Fruit fly (Drosophila melanogaster): ENCODE measurements around the gene CG10863.

CG10863 gene

dm6 chr3L:3951875-3952274 is 9.6 kb upstream of the CG10863 start:
- TF ChIP-seq CG32264 (GFP tag; optimal IDR thresholded peaks at IDR 0.05) (no peak), Sp1 (GFP tag; optimal IDR thresholded peaks at IDR 0.05) (no peak), N (GFP tag; optimal IDR thresholded peaks at IDR 0.05) (no peak), h (GFP tag; optimal IDR thresholded peaks at IDR 0.05) (no peak), ey (GFP tag; optimal IDR thresholded peaks at IDR 0.05) (no peak), Abd-B (GFP tag; optimal IDR thresholded peaks at IDR 0.05) (no peak), rgr (GFP tag; optimal IDR thresholded peaks at IDR 0.05) (no peak), GATAd (GFP tag; optimal IDR thresholded peaks at IDR 0.05) (no peak)

dm6 chr3L:3949205-3949604 is 6.9 kb upstream of the CG10863 start, which contains the start of gene CG14983:
Gene CG14983, minus strand, starts transcription at chr3L:3949305.
- no peak for TF ChIP-seq Jra (GFP tag; optimal IDR thresholded peaks at IDR 0.05)
- no peak for TF ChIP-seq GATAd (GFP tag; optimal IDR thresholded peaks at IDR 0.05)
- no peak for TF ChIP-seq CG32264 (GFP tag; optimal IDR thresholded peaks at IDR 0.05)
- TF ChIP-seq fru (GFP tag; optimal IDR thresholded peaks at IDR 0.05): no peak
- TF ChIP-seq Rel (GFP tag; optimal IDR thresholded peaks at IDR 0.05): no peak
- TF ChIP-seq Rel (tag; optimal IDR thresholded peaks at IDR 0.05): no peak
- TF ChIP-seq Mio (GFP tag; optimal IDR thresholded peaks at IDR 0.05): no peak
- no peak for TF ChIP-seq sv (GFP tag; optimal IDR thresholded peaks at IDR 0.05)
- TF ChIP-seq OdsH (GFP tag; optimal IDR thresholded peaks at IDR 0.05): no peak
- no peak for TF ChIP-seq tai (GFP tag; optimal IDR thresholded peaks at IDR 0.05)
- TF ChIP-seq Hr83 (GFP tag; optimal IDR thresholded peaks at IDR 0.05; ENCODE audit: poor library complexity, severe bottlenecking): no peak
- TF ChIP-seq pan (optimal IDR thresholded peaks at IDR 0.05): no peak
- no peak for TF ChIP-seq rgr (GFP tag; optimal IDR thresholded peaks at IDR 0.05)
- TF ChIP-seq HLH106 (tag; optimal IDR thresholded peaks at IDR 0.05): no peak
- no peak for TF ChIP-seq sage (GFP tag; optimal IDR thresholded peaks at IDR 0.05)
- no peak for TF ChIP-seq psq (GFP tag; optimal IDR thresholded peaks at IDR 0.05)
- no peak for TF ChIP-seq Dfd (GFP tag; optimal IDR thresholded peaks at IDR 0.05)
- no peak for TF ChIP-seq lola (GFP tag; optimal IDR thresholded peaks at IDR 0.05)
- no peak for TF ChIP-seq CrebA (GFP tag; optimal IDR thresholded peaks at IDR 0.05; ENCODE audit: borderline replicate concordance)
- TF ChIP-seq foxo (GFP tag; optimal IDR thresholded peaks at IDR 0.05): no peak
- TF ChIP-seq woc (GFP tag; optimal IDR thresholded peaks at IDR 0.05): no peak

dm6 chr3L:3947301-3947941 is 5.2 kb upstream of the CG10863 start, which contains the start of gene CG10853:
Gene CG10853, plus strand, starts transcription at chr3L:3947891.
- no peak for TF ChIP-seq Hr83 (GFP tag; optimal IDR thresholded peaks at IDR 0.05; ENCODE audit: poor library complexity, severe bottlenecking)
- TF ChIP-seq psq (GFP tag; optimal IDR thresholded peaks at IDR 0.05): no peak
- TF ChIP-seq sage (GFP tag; optimal IDR thresholded peaks at IDR 0.05): peak; percentile 26

- TF ChIP-seq rgr (GFP tag; optimal IDR thresholded peaks at IDR 0.05) (no peak), psq (GFP tag; optimal IDR thresholded peaks at IDR 0.05) (no peak), ey (GFP tag; optimal IDR thresholded peaks at IDR 0.05) (no peak), CG9705 (GFP tag; optimal IDR thresholded peaks at IDR 0.05) (no peak), dsf (GFP tag; optimal IDR thresholded peaks at IDR 0.05; ENCODE audit: borderline replicate concordance) (no peak), jim (GFP tag; optimal IDR thresholded peaks at IDR 0.05) (no peak), Myc (optimal IDR thresholded peaks at IDR 0.05) (no peak), CG32264 (GFP tag; optimal IDR thresholded peaks at IDR 0.05) (no peak), woc (GFP tag; optimal IDR thresholded peaks at IDR 0.05) (no peak)
These were observed 2.0 kb downstream of the CG10863 start, which contains the start of gene CG12766 for dm6 chr3L:3940075-3940819. Gene CG12766, minus strand, starts transcription at chr3L:3940125.

dm6 chr3L:3937806-3938205 is 4.5 kb downstream of the CG10863 start, which contains the start of gene CG10866:
Gene CG10866, minus strand, starts transcription at chr3L:3937992.
- TF ChIP-seq Dfd (GFP tag; optimal IDR thresholded peaks at IDR 0.05): no peak
- TF ChIP-seq foxo (GFP tag; optimal IDR thresholded peaks at IDR 0.05): no peak
- no peak for TF ChIP-seq Abd-B (GFP tag; optimal IDR thresholded peaks at IDR 0.05)
- no peak for TF ChIP-seq Hr83 (GFP tag; optimal IDR thresholded peaks at IDR 0.05; ENCODE audit: poor library complexity, severe bottlenecking)
